Worm (Caenorhabditis elegans): ENCODE data around the gene C14C6.8.

C14C6.8 gene

DNA sequence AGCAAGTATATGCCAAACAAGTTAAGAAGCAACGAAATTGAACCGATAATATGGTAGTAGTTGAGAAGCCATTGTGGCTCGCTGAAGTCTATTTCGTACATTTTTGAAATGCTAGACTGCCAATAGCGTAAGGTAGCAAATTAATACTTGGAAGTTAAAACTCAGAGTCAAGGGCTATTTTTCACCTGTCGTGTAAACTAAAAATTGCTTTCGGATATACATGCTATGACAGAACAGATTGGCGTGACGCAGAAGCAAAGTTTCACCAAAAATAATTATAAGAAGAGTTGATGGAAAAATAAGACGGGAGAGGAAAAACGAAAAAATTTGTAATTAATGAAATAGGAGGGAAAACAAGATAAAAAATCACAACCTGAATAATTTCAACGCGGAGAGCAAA lies 13.0 kb upstream of the C14C6.8 start, which contains the start of gene sri-73:
sri-73 (minus strand) TSS at position 101 of the 400 bp plus-strand sequence.
- TF ChIP-seq tbx-2 (tag; optimal IDR thresholded peaks at IDR 0.05) = no peak
- TF ChIP-seq ceh-9 (tag; optimal IDR thresholded peaks at IDR 0.05) = no peak
- TF ChIP-seq ama-1 (optimal IDR thresholded peaks at IDR 0.05) = no peak

DNA sequence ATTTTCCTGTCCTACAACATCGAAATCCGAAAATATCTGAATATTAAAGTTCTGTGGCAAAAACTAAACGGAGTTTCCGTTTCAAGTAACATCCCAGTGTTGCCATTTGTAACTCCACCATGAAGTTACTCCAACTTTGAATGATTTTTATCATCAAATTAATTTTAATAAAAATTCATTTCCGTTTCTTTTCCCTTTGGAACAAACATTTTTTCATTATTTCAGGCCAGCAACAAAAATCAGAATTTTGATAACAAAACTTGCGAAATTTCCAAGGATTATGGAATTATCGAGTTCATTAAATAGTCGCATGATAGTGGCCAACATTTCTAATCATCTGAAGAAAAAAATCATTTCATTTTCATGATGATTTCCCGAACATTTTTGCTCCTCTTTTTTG lies 9.9 kb upstream of the C14C6.8 start, which contains the start of gene C14C6.2:
C14C6.2 (plus strand) TSS at position 301 of the 400 bp plus-strand sequence.
- TF ChIP-seq hmg-11 (tag; optimal IDR thresholded peaks at IDR 0.05) = no peak
- no peak for TF ChIP-seq nhr-67 (tag; optimal IDR thresholded peaks at IDR 0.05)
- TF ChIP-seq elt-2 (tag; optimal IDR thresholded peaks at IDR 0.05) = peak; percentile 9
- no peak for TF ChIP-seq unc-62 (GFP tag; optimal IDR thresholded peaks at IDR 0.05)
- TF ChIP-seq lin-15B (tag; optimal IDR thresholded peaks at IDR 0.05) = no peak
- no peak for TF ChIP-seq ceh-9 (tag; optimal IDR thresholded peaks at IDR 0.05)
- TF ChIP-seq R02D3.7 (tag; optimal IDR thresholded peaks at IDR 0.05) = no peak

DNA sequence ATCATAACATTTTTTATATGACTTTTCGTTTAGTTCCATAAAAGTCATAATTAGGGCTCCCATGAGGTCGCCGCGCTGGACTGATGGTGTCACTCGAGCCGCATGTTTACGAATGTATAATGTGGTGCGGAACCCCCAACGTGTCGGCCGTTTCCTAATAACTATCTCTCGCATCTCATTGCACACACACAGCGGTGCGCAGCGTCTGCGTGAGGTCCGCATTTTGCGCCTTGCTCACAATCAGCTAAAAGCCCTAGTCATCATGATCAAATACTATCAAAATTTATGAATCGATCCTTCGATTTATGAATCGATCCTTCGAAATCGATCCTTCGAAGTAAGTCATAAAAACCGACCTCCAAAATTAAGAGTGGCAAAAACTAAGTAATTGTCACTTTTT lies 7.0 kb upstream of the C14C6.8 start, which contains the start of gene srx-7:
srx-7 (plus strand) TSS at position 256 of the 400 bp plus-strand sequence.
- TF ChIP-seq fos-1 (tag; optimal IDR thresholded peaks at IDR 0.05) = no peak
- no peak for TF ChIP-seq hmg-11 (tag; optimal IDR thresholded peaks at IDR 0.05)
- no peak for TF ChIP-seq nhr-12 (tag; optimal IDR thresholded peaks at IDR 0.05)
- no peak for TF ChIP-seq ceh-16 (tag; optimal IDR thresholded peaks at IDR 0.05)
- TF ChIP-seq nhr-76 (tag; optimal IDR thresholded peaks at IDR 0.05) = no peak
- TF ChIP-seq mml-1 (tag; optimal IDR thresholded peaks at IDR 0.05) = no peak
- TF ChIP-seq elt-3 (tag; optimal IDR thresholded peaks at IDR 0.05) = no peak
- no peak for TF ChIP-seq ztf-11 (tag; optimal IDR thresholded peaks at IDR 0.05)

DNA sequence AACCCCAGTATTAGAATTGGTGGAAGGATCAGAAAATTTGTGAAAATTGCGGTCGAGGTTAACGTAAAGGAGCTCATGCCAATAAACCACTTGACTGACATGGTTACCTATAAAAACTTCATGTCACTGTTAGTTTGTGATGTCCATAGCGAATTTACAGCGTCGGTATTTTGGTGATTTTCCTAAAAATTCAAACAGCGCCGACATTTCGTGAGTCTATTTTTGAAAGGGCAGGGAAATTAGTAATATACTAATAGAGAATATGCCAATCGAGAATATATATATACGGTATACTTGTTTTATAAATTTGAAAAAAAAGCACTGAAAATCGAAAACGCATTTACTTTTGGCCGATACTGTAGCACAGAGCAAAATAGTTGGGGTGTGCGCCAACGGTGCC lies 3.1 kb upstream of the C14C6.8 start, which contains the start of gene srx-8:
srx-8 (minus strand) TSS at position 101 of the 400 bp plus-strand sequence.
- no peak for TF ChIP-seq egl-27 (tag; optimal IDR thresholded peaks at IDR 0.05)
- no peak for TF ChIP-seq egl-5 (tag; optimal IDR thresholded peaks at IDR 0.05)
- no peak for TF ChIP-seq nhr-12 (tag; optimal IDR thresholded peaks at IDR 0.05)
- no peak for TF ChIP-seq nhr-67 (tag; optimal IDR thresholded peaks at IDR 0.05)
- TF ChIP-seq nhr-237 (tag; optimal IDR thresholded peaks at IDR 0.05) = no peak
- no peak for TF ChIP-seq ama-1 (optimal IDR thresholded peaks at IDR 0.05)
- no peak for TF ChIP-seq nhr-76 (tag; optimal IDR thresholded peaks at IDR 0.05)
- no peak for TF ChIP-seq aly-2 (tag; optimal IDR thresholded peaks at IDR 0.05)
- TF ChIP-seq nfya-1 (tag; optimal IDR thresholded peaks at IDR 0.05; ENCODE audit: insufficient read depth) = no peak
- no peak for TF ChIP-seq mdl-1 (tag; optimal IDR thresholded peaks at IDR 0.05)
- TF ChIP-seq mml-1 (tag; optimal IDR thresholded peaks at IDR 0.05) = no peak
- no peak for TF ChIP-seq ceh-28 (tag; optimal IDR thresholded peaks at IDR 0.05)

DNA sequence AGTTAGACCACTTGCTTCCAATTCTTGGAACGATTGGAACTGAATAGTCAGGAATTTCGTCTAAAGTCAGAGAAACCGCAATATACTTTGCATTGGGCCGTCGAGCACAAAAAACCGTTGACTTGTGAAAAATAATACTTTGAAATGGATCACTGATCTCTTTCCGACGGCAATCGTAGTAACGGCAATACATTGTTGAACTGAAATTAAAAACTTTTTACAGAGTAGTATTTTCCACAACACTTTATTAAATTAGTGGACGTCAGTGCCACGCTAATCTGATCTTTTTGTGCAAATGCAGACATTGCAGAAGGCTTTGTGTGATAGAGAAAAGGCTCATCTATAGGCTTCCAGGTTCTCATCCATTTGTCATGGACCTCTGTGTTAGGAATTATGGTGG lies 561 bp downstream of the C14C6.8 start:
- TF ChIP-seq skn-1 (tag; optimal IDR thresholded peaks at IDR 0.05) (no peak), nhr-76 (tag; optimal IDR thresholded peaks at IDR 0.05) (no peak), tbx-2 (tag; optimal IDR thresholded peaks at IDR 0.05) (no peak), ztf-11 (tag; optimal IDR thresholded peaks at IDR 0.05) (no peak), pha-4 (tag; optimal IDR thresholded peaks at IDR 0.05) (no peak), elt-2 (tag; optimal IDR thresholded peaks at IDR 0.05) (no peak), nhr-12 (tag; optimal IDR thresholded peaks at IDR 0.05) (no peak), fkh-2 (tag; optimal IDR thresholded peaks at IDR 0.05) (no peak), mdl-1 (tag; optimal IDR thresholded peaks at IDR 0.05) (no peak), aly-2 (tag; optimal IDR thresholded peaks at IDR 0.05) (no peak), nhr-237 (tag; optimal IDR thresholded peaks at IDR 0.05) (no peak), eor-1 (tag; optimal IDR thresholded peaks at IDR 0.05) (no peak), ceh-28 (tag; optimal IDR thresholded peaks at IDR 0.05) (no peak), fkh-10 (GFP tag; optimal IDR thresholded peaks at IDR 0.05) (no peak), nhr-67 (tag; optimal IDR thresholded peaks at IDR 0.05) (no peak), nhr-43 (tag; optimal IDR thresholded peaks at IDR 0.05; ENCODE audit: poor library complexity, severe bottlenecking) (no peak), nhr-28 (tag; optimal IDR thresholded peaks at IDR 0.05) (no peak)

DNA sequence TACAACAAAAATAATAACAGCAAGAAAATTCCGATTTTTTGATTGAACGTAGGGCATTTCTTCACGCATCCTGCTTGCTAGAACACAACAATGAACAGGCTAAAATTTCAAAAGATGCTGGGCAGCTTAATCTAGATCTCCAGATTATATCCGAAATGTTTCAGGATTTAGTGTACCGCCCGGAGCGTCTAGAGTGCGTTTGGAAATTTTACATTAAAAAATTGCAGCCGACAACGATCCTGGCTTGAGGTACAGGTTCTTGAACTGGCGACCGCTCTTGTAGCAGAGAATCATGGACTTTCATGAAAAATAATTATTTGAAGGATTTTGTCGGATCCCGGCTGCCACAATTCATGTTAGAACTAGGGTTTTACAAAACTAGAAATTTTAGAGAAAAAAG lies 5.0 kb downstream of the C14C6.8 start, which contains the start of gene C14C6.6:
C14C6.6 (minus strand) TSS at position 101 of the 400 bp plus-strand sequence.
- no peak for TF ChIP-seq hmg-11 (tag; optimal IDR thresholded peaks at IDR 0.05)
- TF ChIP-seq ceh-16 (tag; optimal IDR thresholded peaks at IDR 0.05) = no peak
- no peak for TF ChIP-seq nhr-77 (tag; optimal IDR thresholded peaks at IDR 0.05)
- no peak for TF ChIP-seq eor-1 (tag; optimal IDR thresholded peaks at IDR 0.05)
- TF ChIP-seq elt-2 (tag; optimal IDR thresholded peaks at IDR 0.05) = no peak
